Worm (Caenorhabditis elegans): ENCODE measurements around the gene lips-11.
A peak's percentile ranks its signal among the peaks of the same experiment; 100 is the strongest.

The lips-11 gene

DNA sequence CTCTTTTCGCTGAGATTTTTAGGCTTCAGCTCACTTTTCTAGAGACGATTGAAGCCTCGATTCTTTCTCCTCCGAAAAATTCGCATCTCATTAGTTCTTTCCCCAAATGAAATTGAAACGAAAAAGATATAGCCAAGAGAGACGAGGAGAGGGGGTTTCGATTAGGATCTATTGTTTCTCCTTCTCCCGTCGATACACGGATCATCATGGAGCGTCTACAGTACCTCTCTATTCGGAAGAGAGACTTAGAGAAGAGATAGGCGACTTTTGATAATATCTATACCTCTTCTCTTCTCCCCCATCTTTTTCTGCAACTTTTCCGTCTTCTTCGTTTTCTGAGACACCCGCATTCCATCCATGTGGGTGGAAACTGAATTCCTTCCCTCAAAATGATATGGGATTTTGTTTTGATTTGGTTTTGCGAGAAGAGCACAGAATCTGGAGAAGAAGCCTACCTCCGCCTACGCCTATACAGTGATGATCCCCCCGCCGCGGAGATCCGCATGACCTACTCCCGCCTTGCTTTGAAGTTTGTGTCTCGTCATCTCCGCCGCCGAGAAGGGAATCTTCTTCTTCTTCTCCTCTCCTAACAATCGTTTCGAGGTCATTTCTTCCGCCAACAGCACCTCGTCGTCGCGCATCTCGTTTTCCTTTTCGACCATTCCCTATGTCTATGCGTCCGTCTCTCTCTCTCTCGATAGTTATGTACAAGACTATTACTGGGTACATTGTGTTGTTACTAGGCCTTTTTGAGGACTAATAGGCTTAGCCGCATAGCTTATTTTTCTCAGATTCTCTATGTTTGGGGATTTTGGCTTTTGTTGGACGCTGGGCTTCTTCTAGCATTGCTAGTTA lies 31.1 kb upstream of the lips-11 start (continued):
- TF ChIP-seq egl-43 (GFP tag; IDR thresholded peaks at IDR 0.05) (peak; percentile 17; the same call in 1 of the 2 replicates), sdz-12 (GFP tag; optimal IDR thresholded peaks at IDR 0.05) (no peak), lin-39 (tag; optimal IDR thresholded peaks at IDR 0.05) (no peak), duxl-1 (tag; optimal IDR thresholded peaks at IDR 0.05; ENCODE audit: poor library complexity) (no peak), fos-1 (tag; optimal IDR thresholded peaks at IDR 0.05) (no peak), lir-3 (tag; optimal IDR thresholded peaks at IDR 0.05) (no peak), nhr-6 (tag; optimal IDR thresholded peaks at IDR 0.05) (no peak), ZK546.5 (tag; optimal IDR thresholded peaks at IDR 0.05) (no peak), rbr-2 (tag; optimal IDR thresholded peaks at IDR 0.05) (no peak), F26F4.8 (GFP tag; conservative IDR thresholded peaks at IDR 0.05) (0 out of 2 replicates have a peak, but pooled peaks have one; percentile 54), skn-1 (tag; optimal IDR thresholded peaks at IDR 0.05) (no peak), lin-38 (GFP tag; IDR thresholded peaks at IDR 0.05) (no peak), nhr-11 (tag; optimal IDR thresholded peaks at IDR 0.05) (no peak), Y48G9A.11 (GFP tag; IDR thresholded peaks at IDR 0.05) (no peak), tra-1 (GFP tag; IDR thresholded peaks at IDR 0.05) (0 out of 2 replicates have a peak, but pooled peaks have one; percentile 6), hlh-11 (tag; optimal IDR thresholded peaks at IDR 0.05) (peak; percentile 3), lin-13 (GFP tag; optimal IDR thresholded peaks at IDR 0.05) (peak; percentile 29), madf-5 (GFP tag; IDR thresholded peaks at IDR 0.05) (no peak), R02D3.7 (tag; optimal IDR thresholded peaks at IDR 0.05) (no peak), daf-8 (GFP tag; IDR thresholded peaks at IDR 0.05) (no peak), zag-1 (tag; optimal IDR thresholded peaks at IDR 0.05) (no peak), daf-16 (GFP tag; optimal IDR thresholded peaks at IDR 0.05) (no peak), daf-16 (tag; optimal IDR thresholded peaks at IDR 0.05) (no peak), F44E2.7 (GFP tag; IDR thresholded peaks at IDR 0.05) (no peak), nhr-42 (GFP tag; IDR thresholded peaks at IDR 0.05) (no peak), unc-62 (GFP tag; optimal IDR thresholded peaks at IDR 0.05 in 1 of 2) (peak in 1 of 2 experiments; percentile 72), unc-62 (tag; optimal IDR thresholded peaks at IDR 0.05) (no peak), ctbp-1 (GFP tag; IDR thresholded peaks at IDR 0.05) (no peak), aly-2 (tag; optimal IDR thresholded peaks at IDR 0.05) (no peak), pqm-1 (tag; optimal IDR thresholded peaks at IDR 0.05) (no peak), cey-2 (tag; optimal IDR thresholded peaks at IDR 0.05; ENCODE audit: borderline replicate concordance, insufficient read depth) (no peak), aha-1 (tag) (no peak), jun-1 (tag; optimal IDR thresholded peaks at IDR 0.05) (no peak), tag-97 (GFP tag; IDR thresholded peaks at IDR 0.05) (no peak), set-16 (GFP tag; IDR thresholded peaks at IDR 0.05) (peak; percentile 64), arid-1 (GFP tag; conservative IDR thresholded peaks at IDR 0.05) (no peak), mxl-3 (GFP tag; optimal IDR thresholded peaks at IDR 0.05) (peak; percentile 20)

DNA sequence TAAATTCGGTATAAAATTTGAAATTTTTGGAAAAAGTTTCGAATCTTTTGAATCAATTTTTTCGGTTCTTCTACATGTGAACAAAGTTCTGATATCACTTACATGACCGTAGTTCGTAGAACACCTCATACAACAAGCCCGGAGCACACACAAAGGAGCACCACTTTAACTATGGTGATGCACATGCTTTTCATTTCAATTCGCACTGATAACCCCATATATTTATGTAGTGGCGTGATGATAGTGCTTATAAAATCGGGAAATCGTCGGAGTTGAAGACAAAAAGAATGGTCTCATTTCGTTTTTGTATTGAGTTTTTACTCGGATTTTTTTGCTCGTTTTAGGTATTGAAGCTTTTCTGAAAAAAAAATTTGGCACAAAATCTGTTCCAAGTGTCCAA lies 29.9 kb upstream of the lips-11 start, which contains the start of gene W09B6.4:
TSS of gene W09B6.4 (minus strand) at position 151 of the 400 bp plus-strand sequence.
- TF ChIP-seq nhr-77 (tag; optimal IDR thresholded peaks at IDR 0.05) (peak; percentile 40), hlh-11 (tag; optimal IDR thresholded peaks at IDR 0.05) (peak; percentile 38), nhr-28 (tag; optimal IDR thresholded peaks at IDR 0.05) (peak; percentile 82), spr-1 (tag; optimal IDR thresholded peaks at IDR 0.05) (no peak), dve-1 (tag; optimal IDR thresholded peaks at IDR 0.05; ENCODE audit: insufficient read depth) (peak; percentile 64), ama-1 (optimal IDR thresholded peaks at IDR 0.05) (peak; percentile 32), nhr-6 (tag; optimal IDR thresholded peaks at IDR 0.05) (no peak), mep-1 (tag; optimal IDR thresholded peaks at IDR 0.05) (peak; percentile 22), daf-16 (GFP tag; optimal IDR thresholded peaks at IDR 0.05) (no peak), daf-16 (tag; optimal IDR thresholded peaks at IDR 0.05) (peak; percentile 57), dmd-6 (GFP tag; IDR thresholded peaks at IDR 0.05) (peak; percentile 35), Y48G9A.11 (GFP tag; IDR thresholded peaks at IDR 0.05) (no peak), T20F7.1 (GFP tag; optimal IDR thresholded peaks at IDR 0.05) (peak; percentile 35), tag-97 (GFP tag; IDR thresholded peaks at IDR 0.05) (no peak), unc-62 (GFP tag; optimal IDR thresholded peaks at IDR 0.05 in 1 of 2) (peak in 1 of 2 experiments; percentile 15), unc-62 (tag; optimal IDR thresholded peaks at IDR 0.05) (no peak), mdt-29 (GFP tag; IDR thresholded peaks at IDR 0.05) (0 out of 2 replicates have a peak, but pooled peaks have one; percentile 37), hlh-30 (tag; optimal IDR thresholded peaks at IDR 0.05; ENCODE audit: insufficient read depth) (peak; percentile 44), pqm-1 (tag; optimal IDR thresholded peaks at IDR 0.05) (peak; percentile 61)
